Worm (Caenorhabditis elegans) whole organism, L4/young adult: ENCODE results near the gene K02E2.11.

Experiments
- W03F9.2 ChIP-seq: fragments of 150-350 bp; optimal IDR thresholded peaks from 2 replicates; lab custom pipeline; 2014; ENCODE audit warnings: missing biosample characterization, missing genetic modification characterization
- him-1 ChIP-seq: sonication (generic microtip); optimal IDR thresholded peaks from 2 replicates; lab custom pipeline; 2016; ENCODE audit warnings: missing genotype, missing genetic modification reagents, missing genetic modification characterization, missing compliant biosample characterization

DNA sequence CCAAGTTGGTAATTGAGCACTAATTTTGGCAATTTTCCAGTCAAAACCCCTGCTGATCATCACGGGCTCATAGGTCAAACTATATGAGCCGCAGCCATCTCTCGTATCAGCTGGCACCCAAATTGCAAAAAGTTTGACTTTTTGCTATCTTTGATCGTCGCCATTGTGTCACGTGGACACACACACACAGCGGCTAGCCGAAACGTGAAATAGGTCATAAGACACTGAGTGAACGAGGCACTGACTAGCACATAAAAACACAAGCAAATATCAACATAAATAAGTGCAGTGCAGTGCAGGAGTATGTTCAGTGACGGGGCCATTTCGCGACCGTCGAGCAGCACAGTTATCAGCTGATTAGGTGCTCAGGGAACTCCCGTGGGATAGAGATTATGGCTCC is 35.7 kb downstream of the K02E2.11 start:
- no peak for TF ChIP-seq W03F9.2 (tag; lab: Kevin White, UChicago)
- no peak for TF ChIP-seq him-1
